Worm (Caenorhabditis elegans): ENCODE data around the gene C36B7.1.

- TF ChIP-seq ceh-18 (tag; optimal IDR thresholded peaks at IDR 0.05) = no peak
- TF ChIP-seq ceh-6 (GFP tag; optimal IDR thresholded peaks at IDR 0.05) = no peak
- TF ChIP-seq pqm-1 (tag; optimal IDR thresholded peaks at IDR 0.05) = no peak
- no peak for TF ChIP-seq hlh-30 (tag; optimal IDR thresholded peaks at IDR 0.05; ENCODE audit: insufficient read depth)
- no peak for TF ChIP-seq pag-3 (tag; optimal IDR thresholded peaks at IDR 0.05; ENCODE audit: borderline replicate concordance)
- TF ChIP-seq sox-4 (tag; optimal IDR thresholded peaks at IDR 0.05) = no peak
- no peak for TF ChIP-seq tbx-2 (tag; optimal IDR thresholded peaks at IDR 0.05)
These were observed 15.9 kb downstream of the C36B7.1 start for ce11 chrX:7128615-7129014.
